Fruit fly (Drosophila melanogaster): ENCODE results near the gene Nup205.

Nup205 gene

dm6 chrX:19839067-19839466 is 12.9 kb upstream of the Nup205 start (continued):
- no peak for TF ChIP-seq ind (GFP tag; optimal IDR thresholded peaks at IDR 0.05)
- TF ChIP-seq D19A (tag; optimal IDR thresholded peaks at IDR 0.05) = no peak
- no peak for TF ChIP-seq Trl (optimal IDR thresholded peaks at IDR 0.05)
- TF ChIP-seq Trl (GFP tag; optimal IDR thresholded peaks at IDR 0.05) = no peak
- no peak for TF ChIP-seq CG17186 (GFP tag; optimal IDR thresholded peaks at IDR 0.05)
- no peak for TF ChIP-seq CG17328 (GFP tag; IDR thresholded peaks at IDR 0.05)
- TF ChIP-seq CG11398 (GFP tag; optimal IDR thresholded peaks at IDR 0.05) = peak; percentile 17
- peak; percentile 10 for TF ChIP-seq Mes4 (GFP tag; optimal IDR thresholded peaks at IDR 0.05)
- TF ChIP-seq Lim3 (GFP tag; IDR thresholded peaks at IDR 0.05) = no peak
- TF ChIP-seq CG11504 (tag; optimal IDR thresholded peaks at IDR 0.05) = no peak
- TF ChIP-seq lbe (GFP tag; optimal IDR thresholded peaks at IDR 0.05) = no peak
- TF ChIP-seq Stat92E (GFP tag; optimal IDR thresholded peaks at IDR 0.05) = no peak
- TF ChIP-seq Six4 (GFP tag; optimal IDR thresholded peaks at IDR 0.05) = no peak
- no peak for TF ChIP-seq mam (GFP tag; optimal IDR thresholded peaks at IDR 0.05)
- no peak for TF ChIP-seq repo (GFP tag; optimal IDR thresholded peaks at IDR 0.05)
- TF ChIP-seq CG14965 (GFP tag; optimal IDR thresholded peaks at IDR 0.05; ENCODE audit: borderline replicate concordance) = no peak
- TF ChIP-seq psq (GFP tag; optimal IDR thresholded peaks at IDR 0.05) = no peak
- no peak for TF ChIP-seq CG15514 (GFP tag; optimal IDR thresholded peaks at IDR 0.05)
- no peak for TF ChIP-seq CG12391 (tag; optimal IDR thresholded peaks at IDR 0.05)
- no peak for TF ChIP-seq CG17829 (tag; optimal IDR thresholded peaks at IDR 0.05)
- no peak for TF ChIP-seq CG16863 (GFP tag; optimal IDR thresholded peaks at IDR 0.05)
- TF ChIP-seq ken (GFP tag; IDR thresholded peaks at IDR 0.05) = no peak
- TF ChIP-seq z (GFP tag; IDR thresholded peaks at IDR 0.05) = no peak
- no peak for TF ChIP-seq Dfd (GFP tag; optimal IDR thresholded peaks at IDR 0.05)
- no peak for TF ChIP-seq CG4730 (GFP tag; IDR thresholded peaks at IDR 0.05)
- TF ChIP-seq bab2 (GFP tag; optimal IDR thresholded peaks at IDR 0.05) = peak; percentile 29
- TF ChIP-seq Hmx (GFP tag; optimal IDR thresholded peaks at IDR 0.05) = no peak
- peak; percentile 51 for TF ChIP-seq CG15696 (tag; optimal IDR thresholded peaks at IDR 0.05)
- peak in 1 of 2 experiments; percentile 54 for TF ChIP-seq bsh (GFP tag; optimal IDR thresholded peaks at IDR 0.05)
- peak; percentile 17 for TF ChIP-seq CG4820 (GFP tag; optimal IDR thresholded peaks at IDR 0.05)
- no peak for TF ChIP-seq ara (GFP tag; IDR thresholded peaks at IDR 0.05)
- no peak for TF ChIP-seq CG12659 (GFP tag; optimal IDR thresholded peaks at IDR 0.05)
- no peak for TF ChIP-seq CG1792 (GFP tag; optimal IDR thresholded peaks at IDR 0.05)
- peak; percentile 67 for TF ChIP-seq Med (GFP tag)
- TF ChIP-seq zf30C (GFP tag; optimal IDR thresholded peaks at IDR 0.05) = no peak
- TF ChIP-seq luna (GFP tag; optimal IDR thresholded peaks at IDR 0.05) = no peak
- peak; percentile 7 for TF ChIP-seq Atf3 (GFP tag; optimal IDR thresholded peaks at IDR 0.05)
- no peak for TF ChIP-seq CG17361 (GFP tag; IDR thresholded peaks at IDR 0.05)
- no peak for TF ChIP-seq CG30403 (GFP tag; optimal IDR thresholded peaks at IDR 0.05)
- TF ChIP-seq rib (GFP tag; IDR thresholded peaks at IDR 0.05) = no peak
- TF ChIP-seq danr (GFP tag; IDR thresholded peaks at IDR 0.05) = no peak
- no peak for TF ChIP-seq Poxn (GFP tag; IDR thresholded peaks at IDR 0.05)
- TF ChIP-seq ci (GFP tag; IDR thresholded peaks at IDR 0.05) = 0 out of 3 replicates have a peak, but pooled peaks have one; percentile 28
- TF ChIP-seq Fer2 (tag; optimal IDR thresholded peaks at IDR 0.05) = no peak
- TF ChIP-seq CG2202 (tag; optimal IDR thresholded peaks at IDR 0.05) = peak; percentile 30
- TF ChIP-seq CG10565 (GFP tag; optimal IDR thresholded peaks at IDR 0.05) = no peak
- peak; percentile 55 for TF ChIP-seq CG2875 (GFP tag; optimal IDR thresholded peaks at IDR 0.05)
- no peak for TF ChIP-seq ewg (GFP tag; optimal IDR thresholded peaks at IDR 0.05)
- peak in 1 of 2 experiments; percentile 32 for TF ChIP-seq chif (GFP tag; optimal IDR thresholded peaks at IDR 0.05)
- TF ChIP-seq CoRest (tag; optimal IDR thresholded peaks at IDR 0.05) = no peak
- TF ChIP-seq emc (GFP tag; optimal IDR thresholded peaks at IDR 0.05) = no peak
- no peak for TF ChIP-seq abd-A (tag; optimal IDR thresholded peaks at IDR 0.05)

Data from whole organism, embryonic.